Fruit fly (Drosophila melanogaster): ENCODE results near the gene CG15169.
A peak's percentile ranks its signal among the peaks of the same experiment; 100 is the strongest.

The CG15169 gene

dm6 chr2L:18974063-18974779, 16.6 kb upstream of the CG15169 start, which contains the start of the genes L2HGDH and CG10431 (continued):
- TF ChIP-seq CG11398 (GFP tag; optimal IDR thresholded peaks at IDR 0.05) (no peak), Pdp1 (GFP tag; optimal IDR thresholded peaks at IDR 0.05) (peak; percentile 38 to 76), CG14965 (GFP tag; optimal IDR thresholded peaks at IDR 0.05; ENCODE audit: borderline replicate concordance) (no peak), Hey (tag; optimal IDR thresholded peaks at IDR 0.05) (peak; percentile 46), stwl (tag; optimal IDR thresholded peaks at IDR 0.05) (peak; percentile 84), fd3F (GFP tag; optimal IDR thresholded peaks at IDR 0.05) (peak; percentile 44), br (optimal IDR thresholded peaks at IDR 0.05) (no peak), CG31365 (tag; optimal IDR thresholded peaks at IDR 0.05) (peak; percentile 36), CG8359 (GFP tag; optimal IDR thresholded peaks at IDR 0.05; ENCODE audit: borderline replicate concordance) (peak; percentile 20), btn (GFP tag; optimal IDR thresholded peaks at IDR 0.05) (peak; percentile 4), gcm (GFP tag; optimal IDR thresholded peaks at IDR 0.05) (peak; percentile 36), fd96Cb (tag; optimal IDR thresholded peaks at IDR 0.05) (peak; percentile 29), nom (GFP tag; optimal IDR thresholded peaks at IDR 0.05) (peak; percentile 30), Atf3 (GFP tag; optimal IDR thresholded peaks at IDR 0.05) (no peak), Myb (GFP tag; optimal IDR thresholded peaks at IDR 0.05) (peak; percentile 11), chinmo (GFP tag; IDR thresholded peaks at IDR 0.05; ENCODE audit: partially characterized antibody) (no peak), chm (GFP tag; IDR thresholded peaks at IDR 0.05) (no peak), CG7372 (GFP tag; IDR thresholded peaks at IDR 0.05) (no peak), CG7963 (GFP tag; IDR thresholded peaks at IDR 0.05; ENCODE audit: partially characterized antibody) (no peak), yki (optimal IDR thresholded peaks at IDR 0.05) (no peak), CG8765 (GFP tag; IDR thresholded peaks at IDR 0.05) (no peak), CG18619 (GFP tag; optimal IDR thresholded peaks at IDR 0.05) (peak; percentile 10), gce (GFP tag; IDR thresholded peaks at IDR 0.05) (no peak), lmd (GFP tag; IDR thresholded peaks at IDR 0.05) (0 out of 2 replicates have a peak, but pooled peaks have one; percentile 21), Bgb (GFP tag; IDR thresholded peaks at IDR 0.05; ENCODE audit: partially characterized antibody) (peak; percentile 30; the same call in 1 of the 2 replicates), CG15479 (GFP tag; optimal IDR thresholded peaks at IDR 0.05) (no peak), NfI (GFP tag; optimal IDR thresholded peaks at IDR 0.05) (peak; percentile 57), dan (GFP tag; IDR thresholded peaks at IDR 0.05) (no peak), NC2α (GFP tag; optimal IDR thresholded peaks at IDR 0.05) (no peak), CG13775 (GFP tag; optimal IDR thresholded peaks at IDR 0.05) (peak; percentile 63), CG1024 (GFP tag; IDR thresholded peaks at IDR 0.05) (no peak), ind (GFP tag; optimal IDR thresholded peaks at IDR 0.05) (peak; percentile 67), CkIIα-i1 (GFP tag; IDR thresholded peaks at IDR 0.05) (no peak), CG15601 (tag; optimal IDR thresholded peaks at IDR 0.05) (peak; percentile 71), CG11696 (GFP tag; IDR thresholded peaks at IDR 0.05) (no peak), Opbp (GFP tag; IDR thresholded peaks at IDR 0.05; ENCODE audit: partially characterized antibody) (no peak), odd (GFP tag; optimal IDR thresholded peaks at IDR 0.05) (peak; percentile 30), CG31441 (GFP tag; IDR thresholded peaks at IDR 0.05) (no peak; the same call in 1 of the 2 replicates), CG13424 (tag; optimal IDR thresholded peaks at IDR 0.05) (peak; percentile 75), sd (tag; optimal IDR thresholded peaks at IDR 0.05) (peak; percentile 62), lilli (GFP tag; optimal IDR thresholded peaks at IDR 0.05) (peak; percentile 67), Hr51 (GFP tag; optimal IDR thresholded peaks at IDR 0.05) (peak in 1 of 2 experiments; percentile 69), CG17829 (tag; optimal IDR thresholded peaks at IDR 0.05) (peak; percentile 77), CG7987 (GFP tag; optimal IDR thresholded peaks at IDR 0.05) (peak; percentile 74), grn (GFP tag; optimal IDR thresholded peaks at IDR 0.05) (peak; percentile 28), tll (GFP tag; optimal IDR thresholded peaks at IDR 0.05) (peak in 1 of 2 experiments; percentile 13), CG12236 (GFP tag; optimal IDR thresholded peaks at IDR 0.05) (no peak), CG42726 (GFP tag; IDR thresholded peaks at IDR 0.05; ENCODE audit: partially characterized antibody) (no peak), Optix (GFP tag; IDR thresholded peaks at IDR 0.05) (no peak)

All from whole organism, embryonic.